Fruit fly (Drosophila melanogaster): ENCODE data around the gene CG6236.

DNA sequence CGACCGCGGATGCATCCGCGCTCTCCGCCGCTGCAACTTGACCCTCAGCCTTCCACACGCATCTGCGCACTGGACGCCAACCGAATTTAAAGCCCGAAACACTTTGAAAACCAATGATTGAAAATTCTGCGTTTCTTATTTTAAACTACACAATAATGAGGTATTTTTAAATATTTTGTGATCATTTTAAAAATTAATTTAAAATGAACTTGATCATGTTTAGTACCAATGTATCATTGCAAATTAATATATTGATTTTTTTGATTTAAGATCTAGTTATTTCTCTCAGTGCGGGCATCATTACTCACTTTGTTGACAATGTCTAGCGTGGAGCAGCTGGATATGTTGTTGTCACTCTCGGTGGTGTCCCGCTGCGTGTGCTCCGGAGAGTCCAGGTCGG lies 38.8 kb upstream of the CG6236 start:
- TF ChIP-seq dsx (GFP tag; optimal IDR thresholded peaks at IDR 0.05; ENCODE audit: poor library complexity, severe bottlenecking) = peak; percentile 58
- no peak for TF ChIP-seq Sox15 (GFP tag; optimal IDR thresholded peaks at IDR 0.05)
